Worm (Caenorhabditis elegans) whole organism, L1 larva: ENCODE data around the gene Y39G8B.2.

Experiments
- C16A3.4 ChIP-seq: fragments of 150-350 bp; optimal IDR thresholded peaks from 2 replicates; lab custom pipeline; 2014; ENCODE audit warnings: missing biosample characterization, missing genetic modification characterization
- C34B4.2 ChIP-seq: sonication (generic microtip); optimal IDR thresholded peaks from 2 replicates; lab custom pipeline; 2017; ENCODE audit warnings: mild to moderate bottlenecking, missing genetic modification characterization, missing compliant biosample characterization
- F16B12.6 ChIP-seq: fragments of 150-350 bp; optimal IDR thresholded peaks from 2 replicates; lab custom pipeline; 2014; ENCODE audit warnings: missing biosample characterization, missing genetic modification characterization
- alr-1 ChIP-seq: fragments of 200-800 bp; sonication (Bioruptor generic); optimal IDR thresholded peaks from 2 replicates; lab custom pipeline; 2018; ENCODE audit warnings: borderline replicate concordance, mild to moderate bottlenecking, missing genetic modification characterization, missing compliant biosample characterization
- ama-1 ChIP-seq: fragments of 150-350 bp; optimal IDR thresholded peaks from 2 replicates; lab custom pipeline; 2014
- ceh-63 ChIP-seq: fragments of 200-800 bp; sonication (Bioruptor generic); optimal IDR thresholded peaks from 2 replicates; lab custom pipeline; 2018; ENCODE audit warnings: mild to moderate bottlenecking, missing genetic modification characterization, missing compliant biosample characterization
- ceh-82 ChIP-seq, 3 experiments: fragments of 150-350 bp in 1 of 3; sonication (generic microtip) in 2 of 3; optimal IDR thresholded peaks; 2 replicates each; lab custom pipeline; 2014 to 2017; ENCODE audit warnings: missing biosample characterization in 3 of 3, missing genetic modification characterization in 3 of 3
- ceh-88 ChIP-seq: fragments of 200-800 bp; sonication (Bioruptor generic); IDR thresholded peaks from 2 replicates; pipeline ENCODE4 v1.3.6; 2022; ENCODE audit warnings: missing genetic modification characterization, missing compliant biosample characterization
- ces-1 ChIP-seq: fragments of 150-350 bp; optimal IDR thresholded peaks from 2 replicates; lab custom pipeline; 2014; ENCODE audit warnings: missing biosample characterization, missing genetic modification reagents, missing genetic modification characterization
- dpl-1 ChIP-seq, 3 experiments: fragments of 150-350 bp in 2 of 3; sonication (generic microtip) in 1 of 3; optimal IDR thresholded peaks; 2 replicates each; lab custom pipeline; 2014 to 2017; ENCODE audit warnings: missing biosample characterization in 3 of 3, missing genetic modification characterization in 3 of 3, missing genetic modification reagents in 3 of 3
- dsc-1 ChIP-seq: sonication (generic microtip); optimal IDR thresholded peaks from 2 replicates; lab custom pipeline; 2016; ENCODE audit warnings: mild to moderate bottlenecking, missing genetic modification characterization, missing compliant biosample characterization
- elt-2 ChIP-seq: sonication (generic microtip); optimal IDR thresholded peaks from 2 replicates; lab custom pipeline; 2016; ENCODE audit warnings: missing genetic modification characterization, mild to moderate bottlenecking, inconsistent platforms, missing compliant biosample characterization, missing genetic modification reagents
- elt-3 ChIP-seq, 6 experiments: fragments of 150-350 bp in 1 of 6; sonication (generic microtip); optimal IDR thresholded peaks; 2 replicates each; lab custom pipeline; 2017 to 2018; ENCODE audit warnings: missing biosample characterization in 6 of 6, missing genetic modification characterization in 6 of 6, inconsistent platforms in 1 of 6
- fkh-8 ChIP-seq: sonication (generic microtip); optimal IDR thresholded peaks from 2 replicates; lab custom pipeline; 2016; ENCODE audit warnings: mild to moderate bottlenecking, missing genetic modification characterization, missing compliant biosample characterization
- fos-1 ChIP-seq: fragments of 150-350 bp; optimal IDR thresholded peaks from 2 replicates; lab custom pipeline; 2014; ENCODE audit warnings: missing biosample characterization, missing genetic modification characterization
- hlh-4 ChIP-seq: sonication (generic microtip); optimal IDR thresholded peaks from 2 replicates; lab custom pipeline; 2016; ENCODE audit warnings: mild to moderate bottlenecking, missing genetic modification characterization, missing compliant biosample characterization
- lin-14 ChIP-seq: fragments of 200-800 bp; sonication (Bioruptor generic); optimal IDR thresholded peaks from 2 replicates; lab custom pipeline; 2018; ENCODE audit warnings: mild to moderate bottlenecking, missing genetic modification characterization, moderate library complexity, missing compliant biosample characterization
- lin-35 ChIP-seq, 2 experiments: fragments of 150-350 bp; optimal IDR thresholded peaks; 2 replicates each; lab custom pipeline; 2014; ENCODE audit warnings: missing biosample characterization in 2 of 2, missing genetic modification characterization in 2 of 2, missing genetic modification reagents in 2 of 2
- lir-3 ChIP-seq: sonication (generic microtip); optimal IDR thresholded peaks from 2 replicates; lab custom pipeline; 2016; ENCODE audit warnings: mild to moderate bottlenecking, missing genetic modification characterization, moderate library complexity, missing compliant biosample characterization; ENCODE audit not compliant: poor library complexity
- lsy-2 ChIP-seq, 2 experiments: fragments of 150-350 bp; optimal IDR thresholded peaks; 2 replicates each; lab custom pipeline; 2014; ENCODE audit warnings: missing biosample characterization in 2 of 2, missing genetic modification characterization in 2 of 2
- mab-9 ChIP-seq: fragments of 200-800 bp; sonication (Bioruptor generic); IDR thresholded peaks from 2 replicates; pipeline ENCODE4 v1.3.6; 2022; ENCODE audit warnings: missing genetic modification reagents, missing genetic modification characterization, missing compliant biosample characterization
- mdl-1 ChIP-seq, 2 experiments: fragments of 150-350 bp; optimal IDR thresholded peaks; 2 replicates each; lab custom pipeline; 2014 to 2017; ENCODE audit warnings: missing biosample characterization in 2 of 2, missing genetic modification characterization in 2 of 2, inconsistent platforms in 1 of 2
- mep-1 ChIP-seq: fragments of 150-350 bp; optimal IDR thresholded peaks from 2 replicates; lab custom pipeline; 2014; ENCODE audit warnings: missing biosample characterization, missing genetic modification characterization
- nhr-11 ChIP-seq: fragments of 150-350 bp; optimal IDR thresholded peaks from 2 replicates; lab custom pipeline; 2014; ENCODE audit warnings: missing biosample characterization, missing genetic modification characterization
- nhr-12 ChIP-seq: sonication (generic microtip); optimal IDR thresholded peaks from 2 replicates; lab custom pipeline; 2017; ENCODE audit warnings: missing biosample characterization, missing genetic modification characterization
- nhr-19 ChIP-seq: fragments of 200-800 bp; sonication (Bioruptor generic); conservative IDR thresholded peaks from 2 replicates; pipeline ENCODE4 v1.3.6; 2022; ENCODE audit warnings: missing genetic modification characterization, missing compliant biosample characterization
- nhr-71 ChIP-seq: sonication (generic microtip); optimal IDR thresholded peaks from 2 replicates; lab custom pipeline; 2016; ENCODE audit warnings: mild to moderate bottlenecking, missing genetic modification characterization, moderate library complexity, missing compliant biosample characterization
- nhr-76 ChIP-seq: sonication (generic microtip); optimal IDR thresholded peaks from 2 replicates; lab custom pipeline; 2017; ENCODE audit warnings: missing biosample characterization, missing genetic modification characterization
- nhr-84 ChIP-seq: sonication (generic microtip); optimal IDR thresholded peaks from 2 replicates; lab custom pipeline; 2017; ENCODE audit warnings: missing biosample characterization, missing genetic modification characterization
- nhr-85 ChIP-seq: sonication (generic microtip); peaks from one replicate; lab custom pipeline; 2016; ENCODE audit warnings: missing genetic modification characterization, inconsistent platforms, missing compliant biosample characterization
- pax-3 ChIP-seq: fragments of 200-800 bp; sonication (Bioruptor generic); optimal IDR thresholded peaks from 2 replicates; lab custom pipeline; 2018; ENCODE audit warnings: mild to moderate bottlenecking, missing genetic modification characterization, moderate library complexity, missing compliant biosample characterization
- rnt-1 ChIP-seq: sonication (generic microtip); optimal IDR thresholded peaks from 2 replicates; lab custom pipeline; 2016; ENCODE audit warnings: mild to moderate bottlenecking, missing genetic modification characterization, moderate library complexity, missing compliant biosample characterization
- skn-1 ChIP-seq: fragments of 150-350 bp; optimal IDR thresholded peaks from 2 replicates; lab custom pipeline; 2014; ENCODE audit warnings: missing biosample characterization, missing genetic modification characterization
- snpc-4 ChIP-seq: fragments of 150-350 bp; optimal IDR thresholded peaks from 2 replicates; lab custom pipeline; 2014; ENCODE audit warnings: missing biosample characterization, missing genetic modification characterization
- sox-4 ChIP-seq: sonication (generic microtip); optimal IDR thresholded peaks from 2 replicates; lab custom pipeline; 2016; ENCODE audit warnings: missing genetic modification characterization, missing compliant biosample characterization
- sptf-1 ChIP-seq: fragments of 150-350 bp; optimal IDR thresholded peaks from 2 replicates; lab custom pipeline; 2014; ENCODE audit warnings: missing biosample characterization, missing genetic modification characterization
- sup-37 ChIP-seq: fragments of 200-800 bp; sonication (Bioruptor generic); optimal IDR thresholded peaks from 2 replicates; lab custom pipeline; 2018; ENCODE audit warnings: mild to moderate bottlenecking, missing genetic modification characterization, missing compliant biosample characterization
- unc-130 ChIP-seq: fragments of 150-350 bp; optimal IDR thresholded peaks from 2 replicates; lab custom pipeline; 2017; ENCODE audit warnings: missing biosample characterization, missing genetic modification characterization, inconsistent platforms
- unc-86 ChIP-seq: sonication (generic microtip); optimal IDR thresholded peaks from 2 replicates; lab custom pipeline; 2016; ENCODE audit warnings: missing genetic modification characterization, missing compliant biosample characterization
- unc-98 ChIP-seq: fragments of 200-800 bp; sonication (Bioruptor generic); IDR thresholded peaks from 2 replicates; pipeline ENCODE4 v1.3.6; 2022; ENCODE audit warnings: missing genetic modification characterization, missing compliant biosample characterization
- vab-15 ChIP-seq: sonication (generic microtip); optimal IDR thresholded peaks from 2 replicates; lab custom pipeline; 2017; ENCODE audit warnings: missing genotype, mild to moderate bottlenecking, missing genetic modification characterization, missing compliant biosample characterization
- xbp-1 ChIP-seq: sonication (generic microtip); optimal IDR thresholded peaks from 2 replicates; lab custom pipeline; 2016; ENCODE audit warnings: missing genetic modification characterization, missing compliant biosample characterization
- zag-1 ChIP-seq: fragments of 150-350 bp; optimal IDR thresholded peaks from 2 replicates; lab custom pipeline; 2014; ENCODE audit warnings: missing biosample characterization, missing genetic modification characterization
- zip-4 ChIP-seq: fragments of 200-800 bp; sonication (Bioruptor generic); optimal IDR thresholded peaks from 2 replicates; lab custom pipeline; 2018; ENCODE audit warnings: mild to moderate bottlenecking, missing genetic modification characterization, moderate library complexity, missing compliant biosample characterization
- ztf-11 ChIP-seq, 2 experiments: sonication (generic microtip); optimal IDR thresholded peaks; 2 replicates each; lab custom pipeline; 2016 to 2017; ENCODE audit warnings: missing genetic modification characterization in 2 of 2, missing biosample characterization in 1 of 2, missing compliant biosample characterization in 1 of 2
- ztf-4 ChIP-seq: fragments of 150-350 bp; optimal IDR thresholded peaks from 2 replicates; lab custom pipeline; 2014; ENCODE audit warnings: missing biosample characterization, missing genetic modification characterization

The Y39G8B.2 gene

DNA sequence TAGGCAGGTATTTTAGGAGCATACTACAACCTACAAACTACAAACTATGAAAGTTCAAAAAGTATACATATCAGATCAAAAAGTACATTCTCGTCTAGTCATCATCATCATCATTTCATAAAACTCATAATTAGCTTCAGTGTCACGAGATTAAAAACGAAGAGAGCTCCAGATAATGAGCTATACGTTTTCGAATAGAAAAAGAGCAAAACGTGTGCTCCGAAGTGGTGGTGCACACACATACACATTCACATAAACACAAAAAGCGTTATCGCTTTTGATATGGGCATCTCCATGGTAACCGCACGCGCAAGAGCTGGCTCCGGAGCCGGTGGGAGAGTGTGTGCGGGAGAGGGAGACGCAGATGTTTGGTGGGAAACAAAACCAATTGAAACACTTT is 11.7 kb downstream of the Y39G8B.2 start (continued):
- TF ChIP-seq C34B4.2 (tag; lab: Kevin White, UChicago) (no peak), lir-3 (tag; lab: Kevin White, UChicago) (no peak), skn-1 (tag; lab: Kevin White, UChicago) (no peak), nhr-12 (tag; lab: Kevin White, UChicago) (no peak), mep-1 (no peak), nhr-71 (tag; lab: Kevin White, UChicago) (peak; percentile 49), unc-98 (GFP tag; lab: Robert Waterston, UW) (no peak), ztf-11 (tag; optimal IDR thresholded peaks at IDR 0.05; lab: Kevin White, UChicago) (no peak), fos-1 (tag; lab: Kevin White, UChicago) (no peak), hlh-4 (tag; lab: Kevin White, UChicago) (no peak), ama-1 (lab: Kevin White, UChicago) (no peak), lin-35 (GFP tag; optimal IDR thresholded peaks at IDR 0.05; lab: Kevin White, UChicago) (no peak), unc-86 (no peak), C16A3.4 (tag; lab: Kevin White, UChicago) (no peak), mdl-1 (tag; optimal IDR thresholded peaks at IDR 0.05; lab: Kevin White, UChicago) (no peak), ztf-4 (tag; lab: Kevin White, UChicago) (no peak), zag-1 (tag; lab: Kevin White, UChicago) (no peak), ceh-82 (tag; optimal IDR thresholded peaks at IDR 0.05; lab: Kevin White, UChicago) (no peak)

DNA sequence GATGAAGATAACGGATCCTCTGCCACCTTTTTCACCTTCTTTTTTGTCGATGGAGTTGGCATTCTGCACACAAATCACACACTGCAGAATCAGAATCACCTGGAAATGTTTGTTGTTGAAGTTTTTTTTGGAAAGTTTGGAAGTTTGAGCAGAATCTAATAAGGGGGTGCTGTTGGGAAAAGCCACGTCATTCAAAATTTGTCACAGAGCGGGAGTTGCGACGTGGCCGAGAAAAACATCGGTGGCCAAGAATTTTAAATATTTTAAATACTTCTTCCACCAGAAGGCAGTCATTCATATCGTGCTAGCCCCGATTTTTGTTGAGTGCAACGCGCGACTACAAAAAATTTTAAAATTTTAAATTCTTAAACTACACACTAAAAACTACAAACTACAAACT is 13.7 kb downstream of the Y39G8B.2 start, which contains the start of gene rpi-1:
rpi-1 (minus strand) TSS at position 101 of the 400 bp plus-strand sequence.
- no peak for TF ChIP-seq fkh-8 (tag; lab: Kevin White, UChicago)
- no peak for TF ChIP-seq F16B12.6
- TF ChIP-seq unc-86, result no peak
- no peak for TF ChIP-seq zip-4 (GFP tag; lab: Kevin White, UChicago)
- no peak for TF ChIP-seq ceh-63 (GFP tag; lab: Kevin White, UChicago)
- no peak for TF ChIP-seq nhr-19 (GFP tag; lab: Robert Waterston, UW)
- TF ChIP-seq sup-37, result no peak
- TF ChIP-seq ztf-4 (tag; lab: Kevin White, UChicago), result no peak
- TF ChIP-seq elt-3 (tag; optimal IDR thresholded peaks at IDR 0.05; lab: Kevin White, UChicago), result no peak
- TF ChIP-seq ztf-11 (tag; optimal IDR thresholded peaks at IDR 0.05; lab: Kevin White, UChicago), result no peak
- TF ChIP-seq xbp-1, result no peak
- no peak for TF ChIP-seq nhr-76 (tag; lab: Kevin White, UChicago)
- TF ChIP-seq mab-9 (GFP tag; lab: Robert Waterston, UW), result no peak
- TF ChIP-seq nhr-11, result no peak
- no peak for TF ChIP-seq nhr-85
- TF ChIP-seq vab-15, result no peak
- no peak for TF ChIP-seq rnt-1 (tag; lab: Kevin White, UChicago)
- TF ChIP-seq pax-3 (tag; lab: Kevin White, UChicago), result no peak

DNA sequence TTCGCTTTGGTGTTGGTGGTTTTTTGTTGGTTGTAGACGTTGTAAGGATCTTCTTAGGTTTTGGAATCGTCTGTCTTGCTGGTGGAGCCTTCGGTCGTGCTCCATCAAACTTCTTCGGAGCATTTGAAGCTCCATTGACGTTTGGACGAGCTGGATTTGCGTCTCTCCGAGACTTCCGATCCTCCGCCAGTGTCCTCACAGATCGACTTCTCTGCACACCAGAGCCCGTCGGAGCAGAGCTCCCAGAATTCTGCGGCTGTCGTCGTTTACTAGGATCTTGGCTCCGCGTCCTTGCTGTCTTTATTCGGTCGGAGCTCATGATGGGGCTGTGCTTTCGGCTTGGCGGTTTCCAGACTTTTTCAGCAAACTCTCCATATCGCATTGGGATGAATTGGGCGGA is 14.5 kb downstream of the Y39G8B.2 start:
- no peak for TF ChIP-seq unc-130 (tag; lab: Kevin White, UChicago)
- TF ChIP-seq ceh-88 (GFP tag; lab: Robert Waterston, UW), result no peak
- TF ChIP-seq nhr-85, result peak; percentile 14
- no peak for TF ChIP-seq F16B12.6
- TF ChIP-seq sptf-1 (tag; lab: Kevin White, UChicago), result no peak
- TF ChIP-seq unc-86, result no peak
- TF ChIP-seq dsc-1, result no peak
- TF ChIP-seq, all 84 proteins: peak for 1

DNA sequence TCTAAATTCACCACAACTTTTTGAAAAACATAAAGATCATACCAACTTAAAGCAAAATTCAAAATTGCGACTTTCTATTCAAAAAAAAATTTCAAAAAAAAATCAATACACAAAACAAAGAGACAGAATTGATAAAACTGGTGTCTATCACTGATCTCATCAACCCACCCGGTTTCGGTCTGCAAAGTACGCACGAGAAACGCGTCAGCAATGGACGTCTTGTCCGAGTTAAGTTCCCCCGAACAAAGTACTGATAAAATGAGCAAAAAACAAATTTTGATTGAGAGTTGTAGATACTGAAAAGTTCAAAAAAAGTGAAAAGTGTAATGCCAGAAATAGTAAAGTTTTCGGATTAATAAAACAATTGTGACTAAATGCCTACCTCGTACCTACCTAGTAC is 17.7 kb downstream of the Y39G8B.2 start:
- no peak for TF ChIP-seq nhr-11
- TF ChIP-seq alr-1 (tag; lab: Kevin White, UChicago), result no peak
- TF ChIP-seq ceh-82 (tag; optimal IDR thresholded peaks at IDR 0.05; lab: Kevin White, UChicago), result no peak
- TF ChIP-seq lsy-2 (tag; optimal IDR thresholded peaks at IDR 0.05; lab: Kevin White, UChicago), result peak; percentile 5 to 22
- no peak for TF ChIP-seq vab-15
- no peak for TF ChIP-seq snpc-4 (tag; lab: Kevin White, UChicago)
- TF ChIP-seq lin-35 (GFP tag; optimal IDR thresholded peaks at IDR 0.05; lab: Kevin White, UChicago), result peak in 1 of 2 experiments; percentile 44
- TF ChIP-seq sox-4 (tag; lab: Kevin White, UChicago), result no peak
- peak; percentile 25 for TF ChIP-seq nhr-71 (tag; lab: Kevin White, UChicago)
- TF ChIP-seq elt-3 (tag; optimal IDR thresholded peaks at IDR 0.05; lab: Kevin White, UChicago), result no peak
- TF ChIP-seq dpl-1 (GFP tag; optimal IDR thresholded peaks at IDR 0.05; lab: Kevin White, UChicago), result peak in 1 of 3 experiments; percentile 38
- no peak for TF ChIP-seq F16B12.6
- no peak for TF ChIP-seq nhr-84 (tag; lab: Kevin White, UChicago)
- TF ChIP-seq lin-14 (GFP tag; lab: Kevin White, UChicago), result peak; percentile 23
- TF ChIP-seq elt-2 (tag; lab: Kevin White, UChicago), result peak; percentile 36
- no peak for TF ChIP-seq ama-1 (lab: Kevin White, UChicago)
- no peak for TF ChIP-seq unc-86
- no peak for TF ChIP-seq mep-1
- TF ChIP-seq ces-1 (GFP tag; lab: Kevin White, UChicago), result no peak
- TF ChIP-seq nhr-85, result peak; percentile 23
